Worm (Caenorhabditis elegans) whole organism, mixed stage, embryonic: ENCODE measurements around the gene F22F1.3.

Experiments used
- M03D4.4 ChIP-seq: sonication (generic microtip); optimal IDR thresholded peaks from 2 replicates; lab custom pipeline; 2017; ENCODE audit warnings: mild to moderate bottlenecking, missing genetic modification characterization, missing compliant biosample characterization
- bed-3 ChIP-seq: fragments of 200-800 bp; sonication (Bioruptor generic); optimal IDR thresholded peaks from 3 replicates; lab custom pipeline; 2018; ENCODE audit warnings: mild to moderate bottlenecking, missing genetic modification characterization, moderate library complexity, missing compliant biosample characterization
- blmp-1 ChIP-seq: fragments of 150-350 bp; optimal IDR thresholded peaks from 2 replicates; lab custom pipeline; 2014; ENCODE audit warnings: missing biosample characterization, missing genetic modification characterization
- ceh-39 ChIP-seq: fragments of 150-350 bp; optimal IDR thresholded peaks from 2 replicates; lab custom pipeline; 2014; ENCODE audit warnings: missing biosample characterization, missing genetic modification characterization
- ceh-43 ChIP-seq: fragments of 200-800 bp; sonication (Bioruptor generic); optimal IDR thresholded peaks from 2 replicates; lab custom pipeline; 2018; ENCODE audit warnings: mild to moderate bottlenecking, missing genetic modification characterization, moderate library complexity, missing compliant biosample characterization
- ceh-83 ChIP-seq: fragments of 200-800 bp; sonication (Bioruptor generic); optimal IDR thresholded peaks from 2 replicates; lab custom pipeline; 2018; ENCODE audit warnings: mild to moderate bottlenecking, missing genetic modification characterization, missing compliant biosample characterization
- ces-1 ChIP-seq: fragments of 150-350 bp; optimal IDR thresholded peaks from 2 replicates; lab custom pipeline; 2014; ENCODE audit warnings: missing biosample characterization, missing genetic modification reagents, missing genetic modification characterization
- cnd-1 ChIP-seq: fragments of 200-800 bp; sonication (Bioruptor generic); optimal IDR thresholded peaks from 2 replicates; lab custom pipeline; 2018; ENCODE audit warnings: mild to moderate bottlenecking, missing genetic modification characterization, missing compliant biosample characterization
- drap-1 ChIP-seq: fragments of 200-800 bp; sonication (Bioruptor generic); optimal IDR thresholded peaks from 3 replicates; lab custom pipeline; 2018; ENCODE audit warnings: mild to moderate bottlenecking, missing genetic modification characterization, missing compliant biosample characterization
- elt-1 ChIP-seq: sonication (generic microtip); optimal IDR thresholded peaks from 2 replicates; lab custom pipeline; 2017; ENCODE audit warnings: missing genetic modification characterization, mild to moderate bottlenecking, missing compliant biosample characterization, antibody characterized with exemption, moderate library complexity, borderline replicate concordance; ENCODE audit not compliant: insufficient read depth
- elt-3 ChIP-seq: fragments of 150-350 bp; optimal IDR thresholded peaks from 2 replicates; lab custom pipeline; 2014; ENCODE audit warnings: missing biosample characterization, missing genetic modification characterization
- flh-1 ChIP-seq: fragments of 200-800 bp; sonication (Bioruptor generic); optimal IDR thresholded peaks from 2 replicates; lab custom pipeline; 2018; ENCODE audit warnings: mild to moderate bottlenecking, missing genetic modification characterization, moderate library complexity, missing compliant biosample characterization
- ham-2 ChIP-seq: fragments of 200-800 bp; sonication (Bioruptor generic); optimal IDR thresholded peaks from 2 replicates; lab custom pipeline; 2018; ENCODE audit warnings: mild to moderate bottlenecking, missing genetic modification characterization, missing compliant biosample characterization
- hlh-1 ChIP-seq: fragments of 150-350 bp; optimal IDR thresholded peaks from 2 replicates; lab custom pipeline; 2014; ENCODE audit warnings: missing biosample characterization, missing genetic modification reagents, missing genetic modification characterization
- lin-13 ChIP-seq: fragments of 150-350 bp; optimal IDR thresholded peaks from 2 replicates; lab custom pipeline; 2014; ENCODE audit warnings: missing biosample characterization, missing genetic modification characterization
- lin-32 ChIP-seq: fragments of 200-800 bp; sonication (Bioruptor generic); optimal IDR thresholded peaks from 2 replicates; lab custom pipeline; 2018; ENCODE audit warnings: mild to moderate bottlenecking, missing genetic modification characterization, missing compliant biosample characterization
- lsy-2 ChIP-seq: fragments of 150-350 bp; optimal IDR thresholded peaks from 2 replicates; lab custom pipeline; 2014; ENCODE audit warnings: missing biosample characterization, missing genetic modification characterization
- mab-5 ChIP-seq: fragments of 150-350 bp; optimal IDR thresholded peaks from 2 replicates; lab custom pipeline; 2014; ENCODE audit warnings: missing biosample characterization, missing genetic modification characterization
- mep-1 ChIP-seq: fragments of 150-350 bp; optimal IDR thresholded peaks from 2 replicates; lab custom pipeline; 2017; ENCODE audit warnings: missing biosample characterization, missing genetic modification reagents, missing genetic modification characterization, inconsistent platforms
- mls-2 ChIP-seq: sonication (generic microtip); optimal IDR thresholded peaks from 2 replicates; lab custom pipeline; 2016; ENCODE audit warnings: mild to moderate bottlenecking, missing genetic modification characterization, moderate library complexity, missing compliant biosample characterization
- nhr-12 ChIP-seq: fragments of 150-350 bp; optimal IDR thresholded peaks from 2 replicates; lab custom pipeline; 2014; ENCODE audit warnings: missing biosample characterization, missing genetic modification characterization
- nhr-2 ChIP-seq: fragments of 150-350 bp; optimal IDR thresholded peaks from 2 replicates; lab custom pipeline; 2014; ENCODE audit warnings: missing biosample characterization, missing genetic modification characterization
- nhr-237 ChIP-seq: fragments of 150-350 bp; optimal IDR thresholded peaks from 2 replicates; lab custom pipeline; 2014; ENCODE audit warnings: missing biosample characterization, missing genetic modification characterization
- nhr-28 ChIP-seq: fragments of 150-350 bp; optimal IDR thresholded peaks from 2 replicates; lab custom pipeline; 2014; ENCODE audit warnings: missing biosample characterization, missing genetic modification characterization
- nhr-76 ChIP-seq: sonication (generic microtip); optimal IDR thresholded peaks from 2 replicates; lab custom pipeline; 2017; ENCODE audit warnings: missing biosample characterization, missing genetic modification characterization
- pha-4 ChIP-seq: fragments of 150-350 bp; optimal IDR thresholded peaks from 2 replicates; lab custom pipeline; 2018; ENCODE audit warnings: missing biosample characterization, missing genetic modification reagents, missing genetic modification characterization
- sem-2 ChIP-seq: fragments of 200-800 bp; sonication (Bioruptor generic); optimal IDR thresholded peaks from 2 replicates; lab custom pipeline; 2018; ENCODE audit warnings: mild to moderate bottlenecking, missing genetic modification characterization, missing compliant biosample characterization
- snpc-4 ChIP-seq: fragments of 150-350 bp; optimal IDR thresholded peaks from 2 replicates; lab custom pipeline; 2014; ENCODE audit warnings: missing biosample characterization, missing genetic modification characterization
- sptf-1 ChIP-seq: sonication (generic microtip); optimal IDR thresholded peaks from 2 replicates; lab custom pipeline; 2017; ENCODE audit warnings: mild to moderate bottlenecking, missing genetic modification characterization, moderate library complexity, missing compliant biosample characterization
- tbx-8 ChIP-seq: fragments of 200-800 bp; sonication (Bioruptor generic); optimal IDR thresholded peaks from 2 replicates; lab custom pipeline; 2018; ENCODE audit warnings: mild to moderate bottlenecking, missing genetic modification characterization, moderate library complexity, missing compliant biosample characterization
- unc-120 ChIP-seq: sonication (generic microtip); optimal IDR thresholded peaks from 2 replicates; lab custom pipeline; 2017; ENCODE audit warnings: missing genetic modification characterization, missing compliant biosample characterization; ENCODE audit not compliant: poor library complexity, severe bottlenecking
- unc-39 ChIP-seq: fragments of 150-350 bp; optimal IDR thresholded peaks from 2 replicates; lab custom pipeline; 2014; ENCODE audit warnings: missing biosample characterization, missing genetic modification characterization
- unc-62 ChIP-seq: fragments of 150-350 bp; optimal IDR thresholded peaks from 2 replicates; lab custom pipeline; 2014; ENCODE audit warnings: missing biosample characterization, missing genetic modification reagents, missing genetic modification characterization
- zip-8 ChIP-seq: fragments of 150-350 bp; optimal IDR thresholded peaks from 2 replicates; lab custom pipeline; 2014; ENCODE audit warnings: missing biosample characterization, missing genetic modification characterization
- ztf-11 ChIP-seq: fragments of 150-350 bp; optimal IDR thresholded peaks from 2 replicates; lab custom pipeline; 2014; ENCODE audit warnings: missing biosample characterization, missing genetic modification characterization

The F22F1.3 gene

ce11 chrX:8157132-8157531 lies 5.7 kb downstream of the F22F1.3 start:
- TF ChIP-seq nhr-76 (tag; lab: Kevin White, UChicago) (no peak), nhr-28 (no peak), mls-2 (no peak), mab-5 (tag; lab: Kevin White, UChicago) (no peak), tbx-8 (GFP tag; lab: Kevin White, UChicago) (no peak), flh-1 (GFP tag; lab: Kevin White, UChicago) (no peak), sptf-1 (peak; percentile 58), blmp-1 (tag; lab: Kevin White, UChicago) (no peak), ceh-39 (tag; lab: Kevin White, UChicago) (peak; percentile 68), hlh-1 (tag; lab: Kevin White, UChicago) (peak; percentile 1), elt-3 (tag; lab: Kevin White, UChicago) (no peak), zip-8 (tag; lab: Kevin White, UChicago) (no peak), cnd-1 (tag; lab: Kevin White, UChicago) (peak; percentile 56), sem-2 (no peak), lin-32 (GFP tag; lab: Kevin White, UChicago) (peak; percentile 38), drap-1 (GFP tag; lab: Kevin White, UChicago) (no peak), pha-4 (tag; lab: Kevin White, UChicago) (peak; percentile 46), lin-13 (tag; lab: Kevin White, UChicago) (peak; percentile 95), bed-3 (no peak), nhr-2 (peak; percentile 12), unc-62 (GFP tag; lab: Kevin White, UChicago) (peak; percentile 30), ceh-83 (GFP tag; lab: Kevin White, UChicago) (no peak), unc-39 (tag; lab: Kevin White, UChicago) (no peak), ztf-11 (tag; lab: Kevin White, UChicago) (peak; percentile 91), ces-1 (GFP tag; lab: Kevin White, UChicago) (peak; percentile 18), lsy-2 (peak; percentile 45), ham-2 (GFP tag; lab: Kevin White, UChicago) (peak; percentile 60), unc-120 (tag; lab: Kevin White, UChicago) (no peak), mep-1 (tag; lab: Kevin White, UChicago) (peak; percentile 94), M03D4.4 (tag; lab: Kevin White, UChicago) (no peak)

- TF ChIP-seq nhr-237 (no peak), elt-1 (no peak), mls-2 (no peak), sem-2 (no peak), tbx-8 (GFP tag; lab: Kevin White, UChicago) (no peak), ztf-11 (tag; lab: Kevin White, UChicago) (no peak), unc-120 (tag; lab: Kevin White, UChicago) (no peak), lsy-2 (no peak), sptf-1 (no peak), pha-4 (tag; lab: Kevin White, UChicago) (no peak), nhr-12 (no peak), zip-8 (tag; lab: Kevin White, UChicago) (no peak)
These were observed 6.4 kb downstream of the F22F1.3 start for ce11 chrX:8156502-8156901.

ce11 chrX:8155969-8156368 lies 6.9 kb downstream of the F22F1.3 start:
- TF ChIP-seq mls-2 (peak; percentile 92), lin-32 (GFP tag; lab: Kevin White, UChicago) (peak; percentile 71), nhr-12 (no peak), mep-1 (tag; lab: Kevin White, UChicago) (peak; percentile 4), nhr-237 (no peak), elt-3 (tag; lab: Kevin White, UChicago) (no peak), sptf-1 (peak; percentile 94), drap-1 (GFP tag; lab: Kevin White, UChicago) (peak; percentile 87), hlh-1 (tag; lab: Kevin White, UChicago) (no peak), flh-1 (GFP tag; lab: Kevin White, UChicago) (peak; percentile 65), ceh-43 (GFP tag; lab: Kevin White, UChicago) (peak; percentile 85), unc-62 (GFP tag; lab: Kevin White, UChicago) (no peak), unc-120 (tag; lab: Kevin White, UChicago) (peak; percentile 50), bed-3 (peak; percentile 85), tbx-8 (GFP tag; lab: Kevin White, UChicago) (peak; percentile 79), nhr-28 (no peak), sem-2 (peak; percentile 86), lin-13 (tag; lab: Kevin White, UChicago) (peak; percentile 76), nhr-76 (tag; lab: Kevin White, UChicago) (no peak), ham-2 (GFP tag; lab: Kevin White, UChicago) (peak; percentile 67), ces-1 (GFP tag; lab: Kevin White, UChicago) (peak; percentile 5), ztf-11 (tag; lab: Kevin White, UChicago) (peak; percentile 19), lsy-2 (no peak), zip-8 (tag; lab: Kevin White, UChicago) (no peak), cnd-1 (tag; lab: Kevin White, UChicago) (peak; percentile 87), ceh-39 (tag; lab: Kevin White, UChicago) (no peak), pha-4 (tag; lab: Kevin White, UChicago) (peak; percentile 66), mab-5 (tag; lab: Kevin White, UChicago) (no peak), M03D4.4 (tag; lab: Kevin White, UChicago) (peak; percentile 91), unc-39 (tag; lab: Kevin White, UChicago) (no peak), nhr-2 (no peak), snpc-4 (no peak), ceh-83 (GFP tag; lab: Kevin White, UChicago) (peak; percentile 91), blmp-1 (tag; lab: Kevin White, UChicago) (no peak), elt-1 (no peak)
